Worm (Caenorhabditis elegans) whole organism, L2 larva: ENCODE measurements around the gene citk-2.

Experiments
- R02D3.7 ChIP-seq: fragments of 150-350 bp; optimal IDR thresholded peaks from 2 replicates; lab custom pipeline; 2014; ENCODE audit warnings: missing biosample characterization, missing genetic modification characterization
- blmp-1 ChIP-seq: sonication (generic microtip); optimal IDR thresholded peaks from 2 replicates; lab custom pipeline; 2017; ENCODE audit warnings: missing genetic modification characterization, mild to moderate bottlenecking, missing compliant biosample characterization, antibody characterized with exemption, moderate library complexity; ENCODE audit not compliant: insufficient read depth
- ceh-82 ChIP-seq: fragments of 150-350 bp; optimal IDR thresholded peaks from 2 replicates; lab custom pipeline; 2014; ENCODE audit warnings: missing biosample characterization, missing genetic modification characterization
- crh-2 ChIP-seq: sonication (generic microtip); optimal IDR thresholded peaks from 2 replicates; lab custom pipeline; 2017; ENCODE audit warnings: missing biosample characterization, missing genetic modification characterization
- elt-3 ChIP-seq: sonication (generic microtip); optimal IDR thresholded peaks from 2 replicates; lab custom pipeline; 2017; ENCODE audit warnings: missing biosample characterization, missing genetic modification characterization
- lin-39 ChIP-seq: fragments of 150-350 bp; optimal IDR thresholded peaks from 2 replicates; lab custom pipeline; 2014; ENCODE audit warnings: missing biosample characterization, missing genetic modification reagents, missing genetic modification characterization
- nhr-12 ChIP-seq: fragments of 150-350 bp; optimal IDR thresholded peaks from 2 replicates; lab custom pipeline; 2014; ENCODE audit warnings: missing biosample characterization, missing genetic modification characterization
- nhr-237 ChIP-seq: fragments of 150-350 bp; optimal IDR thresholded peaks from 2 replicates; lab custom pipeline; 2014; ENCODE audit warnings: missing biosample characterization, missing genetic modification characterization
- skn-1 ChIP-seq: sonication (generic microtip); optimal IDR thresholded peaks from 2 replicates; lab custom pipeline; 2017; ENCODE audit warnings: missing biosample characterization, missing genetic modification characterization
- snpc-4 ChIP-seq: fragments of 150-350 bp; optimal IDR thresholded peaks from 2 replicates; lab custom pipeline; 2014; ENCODE audit warnings: missing biosample characterization, missing genetic modification characterization
- ztf-4 ChIP-seq: fragments of 150-350 bp; optimal IDR thresholded peaks from 2 replicates; lab custom pipeline; 2014; ENCODE audit warnings: missing biosample characterization, missing genetic modification characterization

DNA sequence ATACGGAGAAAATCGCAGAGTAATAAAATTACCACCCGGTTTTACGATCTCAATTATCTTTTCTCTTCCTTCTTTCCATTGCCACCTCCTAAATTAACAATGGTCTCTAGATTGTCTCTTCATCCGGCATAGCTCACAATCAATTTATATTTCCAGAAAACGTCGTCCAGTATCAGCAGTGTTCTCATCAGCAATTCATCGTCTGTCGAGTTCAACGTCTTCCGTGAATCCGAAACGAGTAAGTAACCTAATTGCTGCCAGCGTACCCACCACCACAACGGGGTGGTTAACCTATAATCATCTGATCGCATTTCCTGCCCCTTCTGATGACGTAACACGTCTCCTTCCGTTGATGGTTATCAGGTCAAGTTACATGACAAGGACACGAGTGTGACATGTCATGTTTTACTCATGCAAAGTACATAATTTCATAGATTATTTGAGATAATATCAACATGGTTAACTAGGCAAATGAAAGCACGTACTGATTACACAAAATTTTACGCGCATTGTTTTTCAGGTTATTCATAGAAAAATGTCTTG is 13.3 kb upstream of the citk-2 start:
- TF ChIP-seq crh-2 (tag; lab: Kevin White, UChicago), result no peak
- TF ChIP-seq nhr-237 (tag; lab: Kevin White, UChicago), result no peak
- TF ChIP-seq blmp-1, result no peak
- TF ChIP-seq snpc-4 (tag; lab: Kevin White, UChicago), result no peak
- no peak for TF ChIP-seq elt-3 (tag; lab: Kevin White, UChicago)
- no peak for TF ChIP-seq ztf-4
- no peak for TF ChIP-seq skn-1
- TF ChIP-seq R02D3.7, result no peak
- TF ChIP-seq ceh-82 (tag; lab: Kevin White, UChicago), result no peak
- no peak for TF ChIP-seq lin-39 (tag; lab: Kevin White, UChicago)
- no peak for TF ChIP-seq nhr-12 (tag; lab: Kevin White, UChicago)
